Worm (Caenorhabditis elegans) whole organism, L1 larva: ENCODE results near the gene fbxa-30.
A peak's percentile ranks its signal among the peaks of the same experiment; 100 is the strongest.
"Not testable (repeated sequence)": the region's sequence is repeated elsewhere in the genome, so short reads cannot be mapped to it uniquely, and the experiment has no call there.

Experiments used
- C16A3.4 ChIP-seq: fragments of 150-350 bp; optimal IDR thresholded peaks from 2 replicates; lab custom pipeline; 2014; ENCODE audit warnings: missing biosample characterization, missing genetic modification characterization
- F16B12.6 ChIP-seq: fragments of 150-350 bp; optimal IDR thresholded peaks from 2 replicates; lab custom pipeline; 2014; ENCODE audit warnings: missing biosample characterization, missing genetic modification characterization
- aha-1 ChIP-seq: fragments of 150-350 bp; optimal IDR thresholded peaks from 2 replicates; lab custom pipeline; 2014; ENCODE audit warnings: missing biosample characterization, missing genetic modification characterization
- aly-2 ChIP-seq: fragments of 150-350 bp; optimal IDR thresholded peaks from 2 replicates; lab custom pipeline; 2014; ENCODE audit warnings: missing biosample characterization, missing genetic modification characterization
- blmp-1 ChIP-seq: fragments of 150-350 bp; optimal IDR thresholded peaks from 2 replicates; lab custom pipeline; 2014; ENCODE audit warnings: missing biosample characterization, missing genetic modification characterization
- dpl-1 ChIP-seq, 3 experiments: fragments of 150-350 bp in 2 of 3; sonication (generic microtip) in 1 of 3; optimal IDR thresholded peaks; 2 replicates each; lab custom pipeline; 2014 to 2017; ENCODE audit warnings: missing biosample characterization in 3 of 3, missing genetic modification characterization in 3 of 3, missing genetic modification reagents in 3 of 3
- efl-1 ChIP-seq, 4 experiments: fragments of 150-350 bp; optimal IDR thresholded peaks in 3 of 4; peaks in 1 of 4; 1 replicate in 1 of 4; 2 replicates in 3 of 4; lab custom pipeline; 2014; ENCODE audit warnings: missing biosample characterization in 2 of 4, missing genetic modification characterization in 2 of 4, missing genetic modification reagents in 2 of 4
- elt-2 ChIP-seq: sonication (generic microtip); optimal IDR thresholded peaks from 2 replicates; lab custom pipeline; 2016; ENCODE audit warnings: missing genetic modification characterization, mild to moderate bottlenecking, inconsistent platforms, missing compliant biosample characterization, missing genetic modification reagents
- fkh-10 ChIP-seq: sonication (generic microtip); optimal IDR thresholded peaks from 2 replicates; lab custom pipeline; 2017; ENCODE audit warnings: missing biosample characterization, missing genetic modification reagents, missing genetic modification characterization
- fos-1 ChIP-seq: fragments of 150-350 bp; optimal IDR thresholded peaks from 2 replicates; lab custom pipeline; 2014; ENCODE audit warnings: missing biosample characterization, missing genetic modification characterization
- grh-1 ChIP-seq: fragments of 200-800 bp; sonication (Bioruptor generic); IDR thresholded peaks from 2 replicates; pipeline ENCODE4 v1.3.6; 2022; ENCODE audit warnings: missing genetic modification reagents, missing genetic modification characterization, missing compliant biosample characterization
- irx-1 ChIP-seq: sonication (generic microtip); optimal IDR thresholded peaks from 2 replicates; lab custom pipeline; 2016; ENCODE audit warnings: missing genetic modification characterization, missing compliant biosample characterization
- isw-1 ChIP-seq: fragments of 200-800 bp; sonication (Bioruptor generic); IDR thresholded peaks from 2 replicates; pipeline ENCODE4 v1.3.6; 2022; ENCODE audit warnings: missing genetic modification characterization, missing compliant biosample characterization
- lin-14 ChIP-seq: fragments of 200-800 bp; sonication (Bioruptor generic); optimal IDR thresholded peaks from 2 replicates; lab custom pipeline; 2018; ENCODE audit warnings: mild to moderate bottlenecking, missing genetic modification characterization, moderate library complexity, missing compliant biosample characterization
- lin-35 ChIP-seq, 2 experiments: fragments of 150-350 bp; optimal IDR thresholded peaks; 2 replicates each; lab custom pipeline; 2014; ENCODE audit warnings: missing biosample characterization in 2 of 2, missing genetic modification characterization in 2 of 2, missing genetic modification reagents in 2 of 2
- lsy-2 ChIP-seq, 2 experiments: fragments of 150-350 bp; optimal IDR thresholded peaks; 2 replicates each; lab custom pipeline; 2014; ENCODE audit warnings: missing biosample characterization in 2 of 2, missing genetic modification characterization in 2 of 2
- mdl-1 ChIP-seq, 2 experiments: fragments of 150-350 bp; optimal IDR thresholded peaks; 2 replicates each; lab custom pipeline; 2014 to 2017; ENCODE audit warnings: missing biosample characterization in 2 of 2, missing genetic modification characterization in 2 of 2, inconsistent platforms in 1 of 2
- mef-2 ChIP-seq: fragments of 150-350 bp; optimal IDR thresholded peaks from 2 replicates; lab custom pipeline; 2014; ENCODE audit warnings: missing biosample characterization, missing genetic modification characterization
- mep-1 ChIP-seq: fragments of 150-350 bp; optimal IDR thresholded peaks from 2 replicates; lab custom pipeline; 2014; ENCODE audit warnings: missing biosample characterization, missing genetic modification characterization
- nhr-20 ChIP-seq: sonication (generic microtip); optimal IDR thresholded peaks from 2 replicates; lab custom pipeline; 2016; ENCODE audit warnings: mild to moderate bottlenecking, missing genetic modification characterization, missing compliant biosample characterization
- nhr-237 ChIP-seq: fragments of 150-350 bp; optimal IDR thresholded peaks from 2 replicates; lab custom pipeline; 2014; ENCODE audit warnings: missing biosample characterization, missing genetic modification characterization
- nhr-28 ChIP-seq: fragments of 150-350 bp; optimal IDR thresholded peaks from 2 replicates; lab custom pipeline; 2014; ENCODE audit warnings: missing biosample characterization, missing genetic modification characterization
- nhr-71 ChIP-seq: sonication (generic microtip); optimal IDR thresholded peaks from 2 replicates; lab custom pipeline; 2016; ENCODE audit warnings: mild to moderate bottlenecking, missing genetic modification characterization, moderate library complexity, missing compliant biosample characterization
- nhr-76 ChIP-seq: sonication (generic microtip); optimal IDR thresholded peaks from 2 replicates; lab custom pipeline; 2017; ENCODE audit warnings: missing biosample characterization, missing genetic modification characterization
- nhr-77 ChIP-seq: fragments of 150-350 bp; optimal IDR thresholded peaks from 2 replicates; lab custom pipeline; 2014; ENCODE audit warnings: missing biosample characterization, missing genetic modification characterization
- pag-3 ChIP-seq: sonication (generic microtip); optimal IDR thresholded peaks from 2 replicates; lab custom pipeline; 2017; ENCODE audit warnings: missing genetic modification characterization, mild to moderate bottlenecking, missing compliant biosample characterization, antibody characterized with exemption, borderline replicate concordance; ENCODE audit not compliant: insufficient read depth
- pax-3 ChIP-seq: fragments of 200-800 bp; sonication (Bioruptor generic); optimal IDR thresholded peaks from 2 replicates; lab custom pipeline; 2018; ENCODE audit warnings: mild to moderate bottlenecking, missing genetic modification characterization, moderate library complexity, missing compliant biosample characterization
- skn-1 ChIP-seq: fragments of 150-350 bp; optimal IDR thresholded peaks from 2 replicates; lab custom pipeline; 2014; ENCODE audit warnings: missing biosample characterization, missing genetic modification characterization
- snu-23 ChIP-seq: sonication (generic microtip); optimal IDR thresholded peaks from 2 replicates; lab custom pipeline; 2016; ENCODE audit warnings: missing genetic modification characterization, missing compliant biosample characterization
- sox-4 ChIP-seq: sonication (generic microtip); optimal IDR thresholded peaks from 2 replicates; lab custom pipeline; 2016; ENCODE audit warnings: missing genetic modification characterization, missing compliant biosample characterization
- sptf-1 ChIP-seq: fragments of 150-350 bp; optimal IDR thresholded peaks from 2 replicates; lab custom pipeline; 2014; ENCODE audit warnings: missing biosample characterization, missing genetic modification characterization
- sup-37 ChIP-seq: fragments of 200-800 bp; sonication (Bioruptor generic); optimal IDR thresholded peaks from 2 replicates; lab custom pipeline; 2018; ENCODE audit warnings: mild to moderate bottlenecking, missing genetic modification characterization, missing compliant biosample characterization
- swsn-7 ChIP-seq: sonication (generic microtip); optimal IDR thresholded peaks from 2 replicates; lab custom pipeline; 2016; ENCODE audit warnings: missing genetic modification characterization, missing compliant biosample characterization
- unc-98 ChIP-seq: fragments of 200-800 bp; sonication (Bioruptor generic); IDR thresholded peaks from 2 replicates; pipeline ENCODE4 v1.3.6; 2022; ENCODE audit warnings: missing genetic modification characterization, missing compliant biosample characterization
- vab-15 ChIP-seq: sonication (generic microtip); optimal IDR thresholded peaks from 2 replicates; lab custom pipeline; 2017; ENCODE audit warnings: missing genotype, mild to moderate bottlenecking, missing genetic modification characterization, missing compliant biosample characterization
- zag-1 ChIP-seq: fragments of 150-350 bp; optimal IDR thresholded peaks from 2 replicates; lab custom pipeline; 2014; ENCODE audit warnings: missing biosample characterization, missing genetic modification characterization
- zip-4 ChIP-seq: fragments of 200-800 bp; sonication (Bioruptor generic); optimal IDR thresholded peaks from 2 replicates; lab custom pipeline; 2018; ENCODE audit warnings: mild to moderate bottlenecking, missing genetic modification characterization, moderate library complexity, missing compliant biosample characterization
- ztf-4 ChIP-seq: fragments of 150-350 bp; optimal IDR thresholded peaks from 2 replicates; lab custom pipeline; 2014; ENCODE audit warnings: missing biosample characterization, missing genetic modification characterization

fbxa-30 gene

ce11 chrIII:1269156-1269555 is 6.3 kb downstream of the fbxa-30 start, which contains the start of gene fbxa-32:
TSS of gene fbxa-32 (minus strand) at chrIII:1269256.
- peak; percentile 16 for TF ChIP-seq elt-2 (tag; lab: Kevin White, UChicago)
- no peak for TF ChIP-seq pag-3

- TF ChIP-seq zip-4 (GFP tag; lab: Kevin White, UChicago); aly-2 (tag; lab: Kevin White, UChicago); nhr-28 (tag; lab: Kevin White, UChicago): not testable (repeated sequence)
These were observed 8.6 kb downstream of the fbxa-30 start, which contains the start of gene fbxa-151 for ce11 chrIII:1266799-1267198. TSS of gene fbxa-151 (minus strand) at chrIII:1266899.

ce11 chrIII:1263692-1264091 is 11.7 kb downstream of the fbxa-30 start, which contains the start of gene srz-9:
TSS of gene srz-9 (plus strand) at chrIII:1263992.
- TF ChIP-seq sup-37 (GFP tag; lab: Kevin White, UChicago); fkh-10 (GFP tag; lab: Kevin White, UChicago); nhr-28 (tag; lab: Kevin White, UChicago): not testable (repeated sequence)

- TF ChIP-seq nhr-77 (tag; lab: Kevin White, UChicago); fkh-10 (GFP tag; lab: Kevin White, UChicago); elt-2 (tag; lab: Kevin White, UChicago): not testable (repeated sequence)
- TF ChIP-seq, all 84 proteins: peak for 0; not testable (repeated sequence) for 84
These were observed 17.1 kb downstream of the fbxa-30 start, which contains the start of gene fbxa-78 for ce11 chrIII:1258358-1258757. TSS of gene fbxa-78 (minus strand) at chrIII:1258458.

ce11 chrIII:1256519-1256918 is 18.9 kb downstream of the fbxa-30 start, which contains the start of gene fbxa-208:
TSS of gene fbxa-208 (plus strand) at chrIII:1256819.
- not testable (repeated sequence) for TF ChIP-seq lsy-2 (tag; optimal IDR thresholded peaks at IDR 0.05; lab: Kevin White, UChicago); unc-98 (GFP tag; lab: Robert Waterston, UW); grh-1 (GFP tag; lab: Robert Waterston, UW)

ce11 chrIII:1249111-1249583 is 26.3 kb downstream of the fbxa-30 start, which contains the start of the genes fbxa-76 and fbxa-77:
TSS of gene fbxa-76 (minus strand) at chrIII:1249161.
TSS of gene fbxa-77 (plus strand) at chrIII:1249475.
- TF ChIP-seq zag-1: no peak
- TF ChIP-seq dpl-1 (GFP tag; optimal IDR thresholded peaks at IDR 0.05; lab: Kevin White, UChicago): peak; percentile 24 to 45 (median 37)
- TF ChIP-seq sptf-1 (tag; lab: Kevin White, UChicago): no peak
- peak; percentile 31 for TF ChIP-seq blmp-1 (tag; lab: Kevin White, UChicago)
- TF ChIP-seq nhr-20 (tag; lab: Kevin White, UChicago): peak; percentile 6
- no peak for TF ChIP-seq nhr-237 (tag; lab: Kevin White, UChicago)
- TF ChIP-seq nhr-77 (tag; lab: Kevin White, UChicago): peak; percentile 3
- no peak for TF ChIP-seq mef-2 (tag; lab: Kevin White, UChicago)
- no peak for TF ChIP-seq irx-1
- TF ChIP-seq sup-37 (GFP tag; lab: Kevin White, UChicago): no peak
- TF ChIP-seq isw-1: no peak
- TF ChIP-seq pax-3 (tag; lab: Kevin White, UChicago): no peak
- TF ChIP-seq sox-4 (tag; lab: Kevin White, UChicago): no peak
- TF ChIP-seq ztf-4 (tag; lab: Kevin White, UChicago): no peak
- TF ChIP-seq nhr-71 (tag; lab: Kevin White, UChicago): peak; percentile 20
- no peak for TF ChIP-seq grh-1 (GFP tag; lab: Robert Waterston, UW)
- TF ChIP-seq aha-1 (tag; lab: Kevin White, UChicago): no peak
- peak; percentile 17 for TF ChIP-seq C16A3.4 (tag; lab: Kevin White, UChicago)
- peak; percentile 67 for TF ChIP-seq F16B12.6 (tag; lab: Kevin White, UChicago)
- peak; percentile 50 for TF ChIP-seq snu-23 (GFP tag; lab: Kevin White, UChicago)
- peak; percentile 43 for TF ChIP-seq skn-1 (tag; lab: Kevin White, UChicago)
- peak; percentile 33 for TF ChIP-seq lin-14 (GFP tag; lab: Kevin White, UChicago)
- TF ChIP-seq fos-1 (tag; lab: Kevin White, UChicago): no peak
- TF ChIP-seq efl-1 (optimal IDR thresholded peaks at IDR 0.05; lab: Kevin White, UChicago): peak; percentile 57 to 67
- TF ChIP-seq efl-1 (GFP tag; optimal IDR thresholded peaks at IDR 0.05 in 1 of 2; lab: Kevin White, UChicago): peak; percentile 41 to 84
- TF ChIP-seq vab-15: no peak
- no peak for TF ChIP-seq nhr-76 (tag; lab: Kevin White, UChicago)
- no peak for TF ChIP-seq swsn-7 (tag; lab: Kevin White, UChicago)
- TF ChIP-seq mdl-1 (tag; optimal IDR thresholded peaks at IDR 0.05; lab: Kevin White, UChicago): peak in 1 of 2 experiments; percentile 6
- TF ChIP-seq elt-2 (tag; lab: Kevin White, UChicago): peak; percentile 5
- TF ChIP-seq lsy-2 (tag; optimal IDR thresholded peaks at IDR 0.05; lab: Kevin White, UChicago): peak in 1 of 2 experiments; percentile 64
- TF ChIP-seq lin-35 (GFP tag; optimal IDR thresholded peaks at IDR 0.05; lab: Kevin White, UChicago): peak; percentile 41 to 65
- peak; percentile 13 for TF ChIP-seq mep-1
